Worm (Caenorhabditis elegans) whole organism, young adult: Measurements from ENCODE around the gene pyt-1.

ENCODE experiments used
- B0035.1 ChIP-seq: sonication (generic microtip); optimal IDR thresholded peaks from 2 replicates; lab custom pipeline; 2016; ENCODE audit warnings: missing genetic modification characterization, mild to moderate bottlenecking, missing compliant biosample characterization, missing genotype, missing genetic modification reagents
- ama-1 ChIP-seq, 3 experiments: fragments of 150-350 bp in 1 of 3; sonication (generic microtip) in 2 of 3; optimal IDR thresholded peaks; 2 replicates each; lab custom pipeline; 2014 to 2018; ENCODE audit warnings: missing biosample characterization in 2 of 3, missing genetic modification characterization in 2 of 3, missing genetic modification reagents in 2 of 3
- dox-1 ChIP-seq: fragments of 200-800 bp; sonication (Bioruptor generic); IDR thresholded peaks from 2 replicates; pipeline ENCODE4 v1.3.6; 2022; ENCODE audit warnings: missing genetic modification reagents, missing genetic modification characterization, missing compliant biosample characterization
- hlh-12 ChIP-seq: sonication (generic microtip); optimal IDR thresholded peaks from 2 replicates; lab custom pipeline; 2016; ENCODE audit warnings: missing genetic modification characterization, missing compliant biosample characterization
- nfyb-1 ChIP-seq: fragments of 200-800 bp; sonication (Bioruptor generic); IDR thresholded peaks from 2 replicates; pipeline ENCODE4 v1.3.6; 2022; ENCODE audit warnings: missing genetic modification reagents, missing genetic modification characterization, missing compliant biosample characterization
- snpc-3.4 ChIP-seq: sonication (generic microtip); optimal IDR thresholded peaks from 2 replicates; lab custom pipeline; 2017; ENCODE audit warnings: missing genetic modification characterization, mild to moderate bottlenecking, missing compliant biosample characterization, antibody characterized with exemption, moderate library complexity, missing genotype, missing genetic modification reagents
- unc-130 ChIP-seq: sonication (generic microtip); optimal IDR thresholded peaks from 2 replicates; lab custom pipeline; 2016; ENCODE audit warnings: missing genetic modification reagents, missing genetic modification characterization, missing compliant biosample characterization
- ztf-6 ChIP-seq: fragments of 200-800 bp; sonication (Bioruptor generic); IDR thresholded peaks from 2 replicates; pipeline ENCODE4 v1.3.6; 2022; ENCODE audit warnings: missing genetic modification reagents, missing genetic modification characterization, missing compliant biosample characterization

DNA sequence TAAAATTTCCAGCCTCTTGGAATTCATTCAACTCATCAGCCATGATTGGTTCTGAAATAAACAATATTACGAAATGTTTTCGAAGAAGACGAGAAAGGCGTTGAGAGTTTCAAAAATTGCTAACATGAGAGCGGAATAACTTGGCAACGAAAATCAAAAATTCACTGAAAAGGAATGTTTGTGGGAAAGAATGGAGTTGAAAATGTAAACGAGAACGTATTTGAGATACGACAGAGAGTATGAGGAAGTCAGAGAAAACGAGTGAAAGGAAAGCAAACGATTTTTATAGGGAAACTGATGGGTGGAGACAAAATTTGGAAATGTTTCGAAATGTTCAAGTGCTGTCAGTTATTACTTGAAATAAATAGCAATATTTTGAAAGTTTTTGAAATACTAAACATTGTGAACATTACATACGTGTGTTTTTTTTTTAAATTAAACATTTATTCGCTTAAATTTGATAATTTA, 25.9 kb upstream of the pyt-1 start, which contains the start of gene rop-1:
- TF ChIP-seq ztf-6 (GFP tag; lab: Robert Waterston, UW) (no peak), dox-1 (GFP tag; lab: Robert Waterston, UW) (no peak), unc-130 (GFP tag; lab: Kevin White, UChicago) (no peak), ama-1 (optimal IDR thresholded peaks at IDR 0.05; lab: Kevin White, UChicago) (no peak), ama-1 (GFP tag; optimal IDR thresholded peaks at IDR 0.05; lab: Kevin White, UChicago) (no peak), nfyb-1 (no peak), B0035.1 (tag; lab: Kevin White, UChicago) (no peak), snpc-3.4 (no peak), hlh-12 (tag; lab: Kevin White, UChicago) (no peak)
